Fruit fly (Drosophila melanogaster): ENCODE measurements around the gene Cog8.
A peak's percentile ranks its signal among the peaks of the same experiment; 100 is the strongest.

The Cog8 gene

DNA sequence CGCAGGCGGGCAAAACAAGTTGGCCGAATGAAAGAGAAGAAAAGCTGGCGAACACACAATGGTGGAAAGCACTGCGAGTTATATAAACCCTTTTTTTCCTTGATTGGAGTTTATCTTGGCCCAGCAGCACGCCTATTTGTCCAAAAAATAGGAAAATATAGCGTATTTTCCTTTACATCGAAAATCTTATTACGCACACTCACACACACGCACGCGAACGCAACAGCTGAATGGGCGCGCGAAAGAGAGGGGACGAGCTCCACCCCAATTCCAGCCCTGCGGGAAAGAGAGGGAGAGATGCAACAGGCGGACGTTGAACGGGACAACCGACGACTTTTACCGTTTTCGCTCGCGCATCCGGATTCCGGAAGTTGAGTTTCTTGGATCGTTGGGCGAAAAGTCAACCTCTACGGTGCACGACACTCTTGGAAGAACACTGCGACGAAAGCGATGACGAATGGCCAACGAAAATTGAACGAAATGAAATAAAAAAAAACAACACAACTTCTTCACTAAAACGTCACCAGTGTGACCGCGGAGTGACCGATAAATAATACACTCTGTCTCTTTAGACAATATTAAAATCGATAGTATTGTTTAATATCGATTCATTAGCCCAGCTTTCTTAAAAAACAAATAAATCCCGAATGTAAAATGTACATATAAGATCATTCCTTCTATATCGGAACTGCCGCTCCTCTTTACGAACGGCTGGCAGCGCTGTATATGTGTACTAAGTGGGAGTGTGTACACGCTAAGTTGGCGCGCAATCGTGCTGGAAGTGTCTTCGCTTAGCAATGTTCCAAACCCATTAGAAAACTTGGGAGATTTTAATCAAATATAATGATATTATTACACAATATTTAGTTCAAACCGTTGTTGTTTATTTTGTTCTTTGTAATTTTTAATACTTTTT lies 18.0 kb upstream of the Cog8 start, which contains the start of the genes Dlg5 and CG4970 (continued):
- TF ChIP-seq CG13424 (tag; optimal IDR thresholded peaks at IDR 0.05) = no peak
- no peak for TF ChIP-seq nom (GFP tag; optimal IDR thresholded peaks at IDR 0.05)
- no peak for TF ChIP-seq hth (optimal IDR thresholded peaks at IDR 0.05)
- no peak for TF ChIP-seq Hr39 (optimal IDR thresholded peaks at IDR 0.05)
- peak; percentile 85 for TF ChIP-seq chn (GFP tag; optimal IDR thresholded peaks at IDR 0.05)
- no peak for TF ChIP-seq wdn (GFP tag; IDR thresholded peaks at IDR 0.05)
- no peak for TF ChIP-seq disco-r (GFP tag; optimal IDR thresholded peaks at IDR 0.05)
- TF ChIP-seq al (GFP tag; IDR thresholded peaks at IDR 0.05) = no peak
- TF ChIP-seq Bdp1 (GFP tag; optimal IDR thresholded peaks at IDR 0.05) = no peak
- no peak for TF ChIP-seq CG17568 (GFP tag; optimal IDR thresholded peaks at IDR 0.05)
- peak; percentile 56 for TF ChIP-seq Sin3A (optimal IDR thresholded peaks at IDR 0.05)
- TF ChIP-seq CG7372 (GFP tag; IDR thresholded peaks at IDR 0.05) = 0 out of 2 replicates have a peak, but pooled peaks have one; percentile 12
- no peak for TF ChIP-seq ind (GFP tag; optimal IDR thresholded peaks at IDR 0.05)
- TF ChIP-seq Vsx1 (GFP tag; optimal IDR thresholded peaks at IDR 0.05) = no peak
- no peak for TF ChIP-seq fd64A (GFP tag; optimal IDR thresholded peaks at IDR 0.05)
- no peak for TF ChIP-seq Camta (GFP tag; optimal IDR thresholded peaks at IDR 0.05)
- no peak for TF ChIP-seq CG18619 (GFP tag; optimal IDR thresholded peaks at IDR 0.05)
- no peak for TF ChIP-seq CG8765 (GFP tag; IDR thresholded peaks at IDR 0.05)
- TF ChIP-seq Fer2 (tag; optimal IDR thresholded peaks at IDR 0.05) = no peak
- TF ChIP-seq Max (GFP tag; optimal IDR thresholded peaks at IDR 0.05) = no peak
- TF ChIP-seq CG5245 (GFP tag; optimal IDR thresholded peaks at IDR 0.05) = no peak
- no peak for TF ChIP-seq Ptx1 (GFP tag; IDR thresholded peaks at IDR 0.05)
- peak; percentile 78; the same call in 2 of the 4 replicates for TF ChIP-seq chinmo (GFP tag; IDR thresholded peaks at IDR 0.05; ENCODE audit: partially characterized antibody)
- no peak for TF ChIP-seq ac (GFP tag; optimal IDR thresholded peaks at IDR 0.05)
- peak; percentile 69 for TF ChIP-seq crol (GFP tag; IDR thresholded peaks at IDR 0.05)
- no peak for TF ChIP-seq twi (tag; optimal IDR thresholded peaks at IDR 0.05)
- peak; percentile 76 for TF ChIP-seq CG12659 (GFP tag; optimal IDR thresholded peaks at IDR 0.05)
- no peak for TF ChIP-seq fd96Cb (tag; optimal IDR thresholded peaks at IDR 0.05)
- no peak for TF ChIP-seq Xbp1 (GFP tag; optimal IDR thresholded peaks at IDR 0.05)
- no peak for TF ChIP-seq CG15479 (GFP tag; optimal IDR thresholded peaks at IDR 0.05)
- TF ChIP-seq row (GFP tag; IDR thresholded peaks at IDR 0.05) = no peak
- TF ChIP-seq Lim3 (GFP tag; IDR thresholded peaks at IDR 0.05) = no peak
- TF ChIP-seq gfzf (GFP tag; optimal IDR thresholded peaks at IDR 0.05) = peak; percentile 89
- TF ChIP-seq slbo (GFP tag; IDR thresholded peaks at IDR 0.05) = no peak; the same call in 1 of the 2 replicates
- TF ChIP-seq CG10267 (tag; optimal IDR thresholded peaks at IDR 0.05) = peak; percentile 61
- no peak for TF ChIP-seq luna (GFP tag; optimal IDR thresholded peaks at IDR 0.05)
- TF ChIP-seq Deaf1 (tag; optimal IDR thresholded peaks at IDR 0.05) = peak; percentile 10
- no peak for TF ChIP-seq CG43689 (GFP tag; IDR thresholded peaks at IDR 0.05)
- no peak for TF ChIP-seq btn (GFP tag; optimal IDR thresholded peaks at IDR 0.05)
- TF ChIP-seq CG7839 (tag; optimal IDR thresholded peaks at IDR 0.05) = no peak
- TF ChIP-seq CG17829 (tag; optimal IDR thresholded peaks at IDR 0.05) = no peak
- no peak for TF ChIP-seq Gug (GFP tag; IDR thresholded peaks at IDR 0.05)
- TF ChIP-seq Mes4 (GFP tag; optimal IDR thresholded peaks at IDR 0.05) = no peak
- no peak for TF ChIP-seq Optix (GFP tag; IDR thresholded peaks at IDR 0.05)
- TF ChIP-seq CG8944 (GFP tag; optimal IDR thresholded peaks at IDR 0.05) = no peak
- no peak for TF ChIP-seq CG15269 (tag; optimal IDR thresholded peaks at IDR 0.05)
- TF ChIP-seq CG12299 (tag; optimal IDR thresholded peaks at IDR 0.05) = no peak
- TF ChIP-seq CG14441 (GFP tag; IDR thresholded peaks at IDR 0.05) = no peak
- TF ChIP-seq sim (GFP tag; IDR thresholded peaks at IDR 0.05) = no peak
- no peak for TF ChIP-seq eyg (GFP tag; optimal IDR thresholded peaks at IDR 0.05)
- TF ChIP-seq tll (GFP tag; optimal IDR thresholded peaks at IDR 0.05) = no peak
